Worm (Caenorhabditis elegans): ENCODE measurements around the gene col-151.

Gene col-151

ce11 chrV:10414610-10415009 is 19.6 kb upstream of the col-151 start, which contains the start of gene F15H10.9:
Gene F15H10.9 (minus strand): TSS chrV:10414710.
- TF ChIP-seq him-1 (tag; optimal IDR thresholded peaks at IDR 0.05) (no peak), dao-5 (tag; optimal IDR thresholded peaks at IDR 0.05) (no peak), W03F9.2 (tag; optimal IDR thresholded peaks at IDR 0.05) (no peak)

ce11 chrV:10410030-10410713 is 15.1 kb upstream of the col-151 start, which contains the start of gene F15H10.12:
Gene F15H10.12 (minus strand): TSS chrV:10410080.
- no peak for TF ChIP-seq dao-5 (tag; optimal IDR thresholded peaks at IDR 0.05)
- no peak for TF ChIP-seq him-1 (tag; optimal IDR thresholded peaks at IDR 0.05)
- TF ChIP-seq W03F9.2 (tag; optimal IDR thresholded peaks at IDR 0.05), result no peak

- no peak for TF ChIP-seq him-1 (tag; optimal IDR thresholded peaks at IDR 0.05)
- no peak for TF ChIP-seq dao-5 (tag; optimal IDR thresholded peaks at IDR 0.05)
- no peak for TF ChIP-seq W03F9.2 (tag; optimal IDR thresholded peaks at IDR 0.05)
Observed at ce11 chrV:10406313-10406712, 11.3 kb upstream of the col-151 start, which contains the start of gene F15H10.7. Gene F15H10.7 (minus strand): TSS chrV:10406413.

DNA sequence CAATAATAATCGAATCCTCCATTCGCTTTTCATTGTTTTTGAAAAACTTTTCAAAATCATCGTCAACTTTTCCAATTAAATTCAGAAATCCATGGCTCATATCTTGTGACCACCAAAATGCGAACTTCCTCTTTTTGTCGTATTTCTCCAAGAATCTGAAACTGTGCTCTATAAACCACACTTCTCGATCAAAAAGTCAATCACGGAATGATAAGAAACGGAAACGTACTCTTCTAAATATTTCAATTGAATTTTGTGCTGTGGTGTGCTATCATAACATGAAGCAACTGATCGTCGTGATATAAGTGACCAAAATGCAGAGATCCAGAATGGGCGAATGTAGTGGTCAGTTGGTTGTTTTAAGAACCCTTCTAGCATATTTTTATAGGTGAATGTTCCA is 9.7 kb upstream of the col-151 start:
- TF ChIP-seq him-1 (tag; optimal IDR thresholded peaks at IDR 0.05) (no peak), W03F9.2 (tag; optimal IDR thresholded peaks at IDR 0.05) (no peak), dao-5 (tag; optimal IDR thresholded peaks at IDR 0.05) (no peak)

DNA sequence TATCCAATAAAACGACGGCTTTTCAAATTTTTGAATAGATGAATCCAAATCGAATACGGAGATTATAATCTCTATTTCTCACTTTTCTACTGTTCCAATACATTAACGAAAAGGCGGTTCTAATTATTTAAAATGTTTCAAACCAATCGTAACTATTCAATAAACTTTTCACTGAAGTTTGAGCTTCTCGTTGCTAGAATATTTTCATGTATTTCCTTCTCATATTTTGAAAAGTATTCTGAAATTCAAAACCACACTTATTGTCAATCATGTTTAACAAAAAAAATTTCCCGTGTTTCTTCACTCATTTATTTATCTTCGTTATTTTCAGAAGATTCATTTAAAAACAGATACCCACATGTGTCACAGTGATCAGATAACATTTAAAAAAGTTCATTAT is 7.8 kb upstream of the col-151 start, which contains the start of gene F15H10.8:
Gene F15H10.8, minus strand, starts transcription at position 101 of the 400 bp plus-strand sequence.
- TF ChIP-seq him-1 (tag; optimal IDR thresholded peaks at IDR 0.05) (no peak), dao-5 (tag; optimal IDR thresholded peaks at IDR 0.05) (no peak)

- no peak for TF ChIP-seq him-1 (tag; optimal IDR thresholded peaks at IDR 0.05)
- TF ChIP-seq W03F9.2 (tag; optimal IDR thresholded peaks at IDR 0.05), result no peak
- no peak for TF ChIP-seq dao-5 (tag; optimal IDR thresholded peaks at IDR 0.05)
Observed at ce11 chrV:10399290-10399689, 4.3 kb upstream of the col-151 start.

ce11 chrV:10398431-10398830 is 3.4 kb upstream of the col-151 start, which contains the start of gene ugt-2:
Gene ugt-2 (plus strand): TSS chrV:10398801.
- no peak for TF ChIP-seq him-1 (tag; optimal IDR thresholded peaks at IDR 0.05)
- no peak for TF ChIP-seq dao-5 (tag; optimal IDR thresholded peaks at IDR 0.05)
- no peak for TF ChIP-seq W03F9.2 (tag; optimal IDR thresholded peaks at IDR 0.05)

ce11 chrV:10393708-10394107 is 1.3 kb downstream of the col-151 start:
- no peak for TF ChIP-seq dao-5 (tag; optimal IDR thresholded peaks at IDR 0.05)
- TF ChIP-seq W03F9.2 (tag; optimal IDR thresholded peaks at IDR 0.05), result no peak
- no peak for TF ChIP-seq him-1 (tag; optimal IDR thresholded peaks at IDR 0.05)

DNA sequence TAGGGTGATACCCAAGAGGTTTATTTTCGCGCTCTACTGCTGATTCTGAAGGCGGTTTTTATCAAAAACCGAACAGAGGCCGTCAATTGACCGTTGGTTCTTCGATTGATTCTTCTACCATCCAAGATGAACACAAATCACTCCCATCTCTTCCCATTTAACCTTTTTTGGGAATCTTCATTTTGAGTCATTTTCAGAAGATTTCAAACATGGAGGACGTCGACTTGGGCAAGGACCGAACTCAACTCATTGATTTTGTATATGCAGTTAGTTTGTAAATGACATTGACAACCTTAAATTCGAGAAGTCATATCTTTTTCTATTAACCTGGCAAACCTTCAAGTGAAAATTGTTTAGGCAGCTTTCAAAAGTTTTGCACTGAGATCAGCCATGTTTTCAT is 6.7 kb downstream of the col-151 start, which contains the start of gene AC3.5:
Gene AC3.5, plus strand, starts transcription at position 210 of the 400 bp plus-strand sequence.
- TF ChIP-seq dao-5 (tag; optimal IDR thresholded peaks at IDR 0.05) (no peak), him-1 (tag; optimal IDR thresholded peaks at IDR 0.05) (no peak), W03F9.2 (tag; optimal IDR thresholded peaks at IDR 0.05) (no peak)

- TF ChIP-seq dao-5 (tag; optimal IDR thresholded peaks at IDR 0.05) (no peak), him-1 (tag; optimal IDR thresholded peaks at IDR 0.05) (no peak), W03F9.2 (tag; optimal IDR thresholded peaks at IDR 0.05) (no peak)
Observed at ce11 chrV:10387412-10387811, 7.6 kb downstream of the col-151 start.

- no peak for TF ChIP-seq dao-5 (tag; optimal IDR thresholded peaks at IDR 0.05)
- no peak for TF ChIP-seq him-1 (tag; optimal IDR thresholded peaks at IDR 0.05)
- TF ChIP-seq W03F9.2 (tag; optimal IDR thresholded peaks at IDR 0.05), result no peak
Observed at ce11 chrV:10383950-10384349, 11.1 kb downstream of the col-151 start, which contains the start of gene spe-10. Gene spe-10 (plus strand): TSS chrV:10384250.

- TF ChIP-seq him-1 (tag; optimal IDR thresholded peaks at IDR 0.05) (no peak), W03F9.2 (tag; optimal IDR thresholded peaks at IDR 0.05) (no peak), dao-5 (tag; optimal IDR thresholded peaks at IDR 0.05) (no peak)
Observed at ce11 chrV:10382142-10382541, 12.9 kb downstream of the col-151 start, which contains the start of gene pqn-2. Gene pqn-2 (plus strand): TSS chrV:10382442.

DNA sequence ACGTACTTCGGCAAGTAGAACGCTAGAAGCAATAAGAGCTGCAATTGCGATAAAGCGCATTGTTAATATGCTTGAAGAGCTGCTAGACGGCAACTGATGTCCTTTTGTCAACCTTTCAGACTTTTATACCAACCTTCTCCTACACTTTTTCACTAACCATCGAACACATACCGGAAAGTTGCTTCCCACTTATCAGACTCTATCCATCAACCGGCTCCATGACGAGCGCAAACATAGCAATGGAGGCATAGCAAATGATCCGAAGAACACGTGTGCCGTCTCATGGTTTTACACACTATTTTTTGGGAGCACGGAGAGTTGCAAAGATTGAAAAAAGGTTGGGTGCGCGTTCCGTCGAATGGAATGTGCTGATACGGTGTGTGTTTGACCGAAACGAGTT is 13.3 kb downstream of the col-151 start, which contains the start of gene abu-1:
Gene abu-1, minus strand, starts transcription at position 101 of the 400 bp plus-strand sequence.
- no peak for TF ChIP-seq dao-5 (tag; optimal IDR thresholded peaks at IDR 0.05)
- TF ChIP-seq W03F9.2 (tag; optimal IDR thresholded peaks at IDR 0.05), result no peak
- no peak for TF ChIP-seq him-1 (tag; optimal IDR thresholded peaks at IDR 0.05)

DNA sequence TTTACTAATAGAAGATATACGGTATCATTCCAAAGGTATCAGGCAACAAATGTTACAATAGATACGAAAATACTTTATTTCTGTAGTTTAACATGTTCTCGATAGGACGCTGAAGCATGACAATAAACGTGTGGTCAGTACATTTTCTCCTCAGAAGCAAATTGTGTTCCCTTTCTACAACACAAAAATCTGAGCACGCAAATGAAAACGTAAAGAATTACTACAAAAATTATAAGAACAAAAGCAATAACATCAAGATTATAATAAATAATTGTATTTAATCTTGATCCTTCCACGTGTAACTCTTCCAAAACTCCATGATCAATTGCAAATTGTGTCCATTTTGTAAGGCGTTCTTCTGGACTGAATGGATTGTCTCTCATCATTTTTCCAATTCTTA is 15.3 kb downstream of the col-151 start:
- TF ChIP-seq dao-5 (tag; optimal IDR thresholded peaks at IDR 0.05) (no peak), W03F9.2 (tag; optimal IDR thresholded peaks at IDR 0.05) (no peak)
